Fruit fly (Drosophila melanogaster): ENCODE measurements around the gene CG1677.

DNA sequence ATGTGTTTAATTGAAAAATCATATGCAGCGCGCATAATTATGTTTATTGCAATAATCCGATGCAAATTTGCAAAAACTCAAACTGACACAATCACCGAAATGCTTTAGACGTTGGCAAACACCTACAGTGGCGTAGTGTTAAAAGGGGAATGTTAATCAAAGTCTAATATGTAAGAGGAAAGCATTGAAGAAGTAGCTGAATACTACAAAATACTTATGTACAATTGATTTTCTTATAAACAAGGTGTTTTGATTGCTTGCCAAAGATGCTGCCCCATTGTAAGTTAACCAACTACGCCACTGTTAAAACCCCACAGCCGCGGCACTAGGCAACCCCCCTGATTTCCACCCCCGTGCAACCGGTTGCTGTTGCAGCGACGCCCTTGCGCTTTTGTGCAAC lies 26.0 kb downstream of the CG1677 start:
- no peak for TF ChIP-seq CTCF (optimal IDR thresholded peaks at IDR 0.05)
- no peak for TF ChIP-seq CG8478 (optimal IDR thresholded peaks at IDR 0.05)
